Fruit fly (Drosophila melanogaster) whole organism: ENCODE measurements around the gene Mccc1.
A peak's percentile ranks its signal among the peaks of the same experiment; 100 is the strongest.

Experiments
- CG8478 ChIP-seq: fragments of >200 bp; optimal IDR thresholded peaks from 2 replicates; lab custom pipeline; 2018; ENCODE audit warnings: inconsistent platforms
- Dll ChIP-seq: fragments of >200 bp; optimal IDR thresholded peaks from 2 replicates; lab custom pipeline; 2017
- EcR ChIP-seq, 2 experiments: fragments of >200 bp; optimal IDR thresholded peaks; 2 replicates each; lab custom pipeline; 2017; ENCODE audit warnings: missing biosample characterization in 2 of 2, missing genetic modification characterization in 2 of 2, missing genetic modification reagents in 2 of 2
- pan ChIP-seq: fragments of >200 bp; optimal IDR thresholded peaks from 2 replicates; lab custom pipeline; 2017
- psq ChIP-seq: fragments of >200 bp; optimal IDR thresholded peaks from 2 replicates; lab custom pipeline; 2017
- usp ChIP-seq: fragments of >200 bp; optimal IDR thresholded peaks from 2 replicates; lab custom pipeline; 2017; ENCODE audit warnings: missing biosample characterization, missing genetic modification characterization, mixed read lengths

Gene Mccc1

DNA sequence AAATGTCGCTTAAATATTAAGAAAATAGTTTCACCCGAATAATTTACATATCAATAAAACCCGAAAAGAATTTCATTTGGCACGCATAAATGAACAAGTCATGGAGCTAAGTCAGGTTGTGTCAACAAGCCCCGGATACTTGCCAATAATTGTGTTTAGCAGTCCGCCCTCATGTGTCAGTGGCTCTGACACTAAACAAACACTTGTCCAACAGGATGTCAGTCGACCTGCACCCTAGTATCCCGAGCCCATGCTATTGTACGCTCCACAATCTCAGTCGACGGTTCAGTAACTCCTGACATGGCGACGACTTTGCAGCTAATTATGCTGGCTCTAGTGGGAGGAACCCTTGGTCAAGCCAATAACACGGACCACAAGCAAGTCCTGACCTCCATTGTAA, 7.0 kb upstream of the Mccc1 start, which contains the start of gene Ir100a:
Gene Ir100a (plus strand): TSS at position 301 of the 400 bp plus-strand sequence.
- TF ChIP-seq psq (lab: Kevin White, UChicago) = no peak

- no peak for TF ChIP-seq CG8478
- no peak for TF ChIP-seq Dll (lab: Kevin White, UChicago)
- TF ChIP-seq EcR (GFP tag; optimal IDR thresholded peaks at IDR 0.05; lab: Kevin White, UChicago) = no peak
- TF ChIP-seq psq (lab: Kevin White, UChicago) = no peak
- no peak for TF ChIP-seq pan (lab: Kevin White, UChicago)
- no peak for TF ChIP-seq usp (GFP tag; lab: Kevin White, UChicago)
Observed at dm6 chr3R:31794457-31794856, 750 bp upstream of the Mccc1 start.

- no peak for TF ChIP-seq EcR (GFP tag; optimal IDR thresholded peaks at IDR 0.05; lab: Kevin White, UChicago)
- peak; percentile 77 for TF ChIP-seq Dll (lab: Kevin White, UChicago)
Observed at dm6 chr3R:31777482-31778165, 16.1 kb downstream of the Mccc1 start.

dm6 chr3R:31776583-31777362, 16.9 kb downstream of the Mccc1 start, which contains the start of the genes CG2126 and faf:
TSS of gene CG2126 (minus strand) at chr3R:31776652.
TSS of gene faf (plus strand) at chr3R:31777020.
- TF ChIP-seq pan (lab: Kevin White, UChicago) (no peak), CG8478 (no peak), Dll (lab: Kevin White, UChicago) (no peak), usp (GFP tag; lab: Kevin White, UChicago) (no peak), EcR (GFP tag; optimal IDR thresholded peaks at IDR 0.05; lab: Kevin White, UChicago) (no peak), psq (lab: Kevin White, UChicago) (no peak)

dm6 chr3R:31771790-31772576, 21.7 kb downstream of the Mccc1 start, which contains the start of the genes betaGlu and sip3:
TSS of gene betaGlu (minus strand) at chr3R:31771848.
TSS of gene sip3 (plus strand) at chr3R:31772219.
- TF ChIP-seq psq (lab: Kevin White, UChicago) = no peak
- no peak for TF ChIP-seq CG8478
- no peak for TF ChIP-seq Dll (lab: Kevin White, UChicago)
- no peak for TF ChIP-seq EcR (GFP tag; optimal IDR thresholded peaks at IDR 0.05; lab: Kevin White, UChicago)
- TF ChIP-seq usp (GFP tag; lab: Kevin White, UChicago) = no peak
- TF ChIP-seq pan (lab: Kevin White, UChicago) = no peak

- TF ChIP-seq Dll (lab: Kevin White, UChicago) (peak; percentile 10), usp (GFP tag; lab: Kevin White, UChicago) (no peak)
Observed at dm6 chr3R:31768198-31768597, 25.5 kb downstream of the Mccc1 start.

- no peak for TF ChIP-seq Dll (lab: Kevin White, UChicago)
- no peak for TF ChIP-seq pan (lab: Kevin White, UChicago)
- TF ChIP-seq usp (GFP tag; lab: Kevin White, UChicago) = no peak
- TF ChIP-seq CG8478 = no peak
Observed at dm6 chr3R:31767528-31767927, 26.2 kb downstream of the Mccc1 start.

dm6 chr3R:31765145-31765544, 28.6 kb downstream of the Mccc1 start:
- TF ChIP-seq psq (lab: Kevin White, UChicago) = no peak
- TF ChIP-seq pan (lab: Kevin White, UChicago) = no peak
- no peak for TF ChIP-seq usp (GFP tag; lab: Kevin White, UChicago)
- TF ChIP-seq EcR (GFP tag; optimal IDR thresholded peaks at IDR 0.05; lab: Kevin White, UChicago) = no peak
- no peak for TF ChIP-seq Dll (lab: Kevin White, UChicago)
- TF ChIP-seq CG8478 = no peak

DNA sequence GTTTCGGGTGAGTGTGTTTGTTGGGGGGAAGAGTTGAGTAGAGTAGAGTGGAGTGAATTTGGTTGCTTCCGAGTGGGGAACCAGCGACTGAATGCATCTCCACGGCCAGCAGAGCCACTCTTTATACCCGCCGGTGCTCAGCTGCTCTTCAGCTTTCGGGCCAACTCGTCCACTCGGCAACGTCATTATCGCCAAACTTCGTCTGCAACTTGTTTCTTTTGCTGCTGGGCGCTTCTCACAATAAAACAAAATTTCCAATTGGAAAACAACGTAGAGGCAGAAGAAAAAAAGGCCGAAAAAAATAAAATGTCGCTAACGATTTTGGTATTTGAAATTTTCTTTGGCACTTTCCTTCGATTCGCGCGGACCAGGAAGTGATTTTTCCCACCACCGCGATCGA, 29.0 kb downstream of the Mccc1 start, which contains the start of gene CG2150:
Gene CG2150 (minus strand): TSS at position 101 of the 400 bp plus-strand sequence.
- TF ChIP-seq psq (lab: Kevin White, UChicago) (no peak), pan (lab: Kevin White, UChicago) (no peak), EcR (GFP tag; optimal IDR thresholded peaks at IDR 0.05; lab: Kevin White, UChicago) (no peak), Dll (lab: Kevin White, UChicago) (no peak), usp (GFP tag; lab: Kevin White, UChicago) (no peak), CG8478 (no peak)

DNA sequence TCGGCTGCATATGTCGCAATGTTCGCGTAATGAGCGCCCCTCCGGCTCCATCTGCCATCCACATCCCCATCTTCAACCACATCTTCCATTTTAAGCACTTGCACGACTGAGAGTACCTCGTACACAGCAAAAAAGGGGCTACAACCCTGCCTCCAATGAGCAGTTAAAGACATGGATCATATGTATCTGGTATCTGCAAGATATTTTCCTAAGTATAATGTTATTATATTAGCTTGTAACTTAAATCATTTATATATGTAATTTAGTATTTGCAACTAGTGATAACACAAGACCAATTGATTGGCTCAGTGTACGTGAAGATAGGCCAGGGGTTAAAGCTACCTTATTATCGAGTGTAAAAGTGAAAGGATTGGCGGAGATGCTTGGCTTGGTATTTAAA, 31.0 kb downstream of the Mccc1 start:
- TF ChIP-seq pan (lab: Kevin White, UChicago) (no peak), usp (GFP tag; lab: Kevin White, UChicago) (no peak), CG8478 (no peak), Dll (lab: Kevin White, UChicago) (no peak), psq (lab: Kevin White, UChicago) (no peak), EcR (GFP tag; optimal IDR thresholded peaks at IDR 0.05; lab: Kevin White, UChicago) (no peak)

dm6 chr3R:31761529-31762009, 32.1 kb downstream of the Mccc1 start, which contains the start of gene Smvt:
TSS of gene Smvt (minus strand) at chr3R:31761579.
- TF ChIP-seq Dll (lab: Kevin White, UChicago) (no peak), pan (lab: Kevin White, UChicago) (no peak), CG8478 (no peak), usp (GFP tag; lab: Kevin White, UChicago) (no peak), EcR (GFP tag; optimal IDR thresholded peaks at IDR 0.05; lab: Kevin White, UChicago) (no peak), psq (lab: Kevin White, UChicago) (no peak)
